Worm (Caenorhabditis elegans) whole organism, L4/young adult: ENCODE measurements around the gene emg-1.

ENCODE experiments used
- W03F9.2 ChIP-seq: fragments of 150-350 bp; optimal IDR thresholded peaks from 2 replicates; lab custom pipeline; 2014; ENCODE audit warnings: missing biosample characterization, missing genetic modification characterization
- dao-5 ChIP-seq: sonication (generic microtip); optimal IDR thresholded peaks from 2 replicates; lab custom pipeline; 2016; ENCODE audit warnings: missing genotype, missing genetic modification characterization, moderate library complexity, missing compliant biosample characterization
- him-1 ChIP-seq: sonication (generic microtip); optimal IDR thresholded peaks from 2 replicates; lab custom pipeline; 2016; ENCODE audit warnings: missing genotype, missing genetic modification reagents, missing genetic modification characterization, missing compliant biosample characterization

The emg-1 gene

DNA sequence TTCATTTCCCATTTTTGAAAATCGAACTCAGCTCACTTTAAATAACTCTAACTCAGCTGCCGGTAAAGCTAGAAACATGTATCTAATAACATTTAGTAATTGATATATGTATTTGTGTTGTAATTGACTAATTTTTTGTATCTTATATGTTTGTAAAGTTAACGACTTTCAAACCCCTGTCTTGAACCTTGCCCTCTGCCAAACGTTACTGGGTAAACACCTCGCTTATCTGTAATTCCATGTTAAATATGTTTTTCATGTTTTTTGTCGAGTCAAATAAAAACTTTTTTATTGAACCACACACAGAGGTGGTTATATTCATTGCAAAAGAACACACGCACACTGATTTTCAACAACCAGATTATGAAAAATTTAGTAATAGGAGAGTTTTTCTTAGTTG is 19.5 kb upstream of the emg-1 start:
- TF ChIP-seq dao-5 (tag; lab: Kevin White, UChicago) (no peak), W03F9.2 (tag; lab: Kevin White, UChicago) (no peak), him-1 (no peak)

DNA sequence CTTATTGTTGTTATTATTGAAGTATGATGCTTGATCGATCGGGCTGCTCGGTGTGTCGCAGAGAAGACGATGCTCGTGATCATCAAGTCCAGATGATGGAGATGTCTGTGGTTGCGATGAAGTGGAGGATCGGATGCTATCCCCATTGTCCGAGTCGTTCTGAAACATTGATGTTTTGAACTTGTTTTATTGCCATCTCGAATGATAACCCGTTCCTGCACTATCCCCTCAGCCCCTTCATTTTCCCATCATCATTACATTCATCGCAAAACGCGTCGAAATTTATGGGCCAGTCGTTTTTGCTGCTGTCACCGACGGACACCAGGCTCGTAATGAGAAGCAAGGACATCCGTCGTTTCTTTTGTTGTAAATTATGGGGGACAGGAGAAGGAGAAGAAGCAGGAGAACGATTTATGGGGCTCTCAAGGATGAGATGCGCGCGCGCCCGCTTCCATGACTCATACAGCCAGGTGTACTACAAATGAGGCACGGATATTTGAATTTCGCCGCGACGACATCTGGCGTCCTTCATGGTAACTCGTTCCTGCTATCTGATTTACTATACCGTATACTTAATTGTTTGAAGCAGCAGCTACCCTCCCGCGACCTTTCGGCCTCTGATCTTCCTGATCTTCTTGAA is 17.3 kb upstream of the emg-1 start:
- TF ChIP-seq W03F9.2 (tag; lab: Kevin White, UChicago) = no peak

DNA sequence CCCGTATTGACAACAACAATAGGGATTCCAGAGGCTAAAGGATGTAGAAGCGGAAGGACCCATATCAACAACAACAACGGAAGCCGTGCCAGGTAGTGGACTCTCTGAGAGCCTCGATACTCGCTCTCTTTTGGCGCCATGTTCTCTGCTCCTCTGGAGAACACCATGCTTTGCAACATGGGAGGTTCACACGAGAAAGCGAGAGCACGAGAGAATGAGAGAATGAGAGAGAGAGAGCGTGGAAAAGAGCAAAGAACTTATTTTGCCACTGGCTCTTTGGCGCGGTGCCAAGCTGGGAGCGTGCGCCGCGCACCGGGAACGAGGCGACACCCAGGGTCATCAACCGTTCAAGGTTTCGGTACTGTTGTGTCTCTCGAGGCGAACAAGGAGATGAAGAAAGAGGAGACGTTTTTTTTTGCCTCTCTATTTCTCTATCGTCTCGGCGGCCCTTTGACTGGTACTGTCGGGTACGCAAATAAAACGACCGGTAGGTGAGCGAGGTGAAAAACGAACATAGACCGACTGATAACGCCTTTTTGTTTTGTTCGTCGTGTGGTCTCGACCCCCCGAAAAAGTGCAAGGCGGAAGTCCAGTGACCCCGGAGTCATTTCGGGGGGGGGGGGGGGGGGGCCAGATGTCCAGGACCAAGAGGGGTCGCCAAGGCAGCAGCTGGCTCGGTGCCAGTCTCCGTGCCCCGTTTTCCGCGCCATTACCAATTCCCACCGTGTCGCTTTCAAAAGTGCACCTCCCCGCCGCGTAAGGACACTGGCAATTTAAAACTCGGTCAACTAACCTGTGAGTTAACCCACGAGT is 16.5 kb upstream of the emg-1 start, which contains the start of gene Y39A1A.10:
Y39A1A.10 (plus strand) TSS at position 139 of the 813 bp plus-strand sequence.
- TF ChIP-seq him-1 (no peak), W03F9.2 (tag; lab: Kevin White, UChicago) (no peak), dao-5 (tag; lab: Kevin White, UChicago) (no peak)

DNA sequence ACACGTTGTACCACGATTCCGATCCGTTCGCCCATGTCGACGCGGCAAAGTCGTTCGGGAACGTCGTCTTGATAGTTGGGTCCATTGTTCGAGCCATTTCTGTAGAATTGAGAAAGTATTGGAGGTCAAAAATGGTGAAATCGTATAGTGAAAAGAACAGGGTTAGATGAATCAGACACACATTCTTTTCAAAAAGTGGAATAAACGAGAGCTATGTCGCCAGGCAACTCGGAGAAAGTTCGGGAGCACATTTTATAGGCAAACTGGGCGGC is 16.0 kb upstream of the emg-1 start, which contains the start of gene Y39A1A.9:
Y39A1A.9 (minus strand) TSS at position 99 of the 272 bp plus-strand sequence.
- TF ChIP-seq him-1 = no peak
- no peak for TF ChIP-seq W03F9.2 (tag; lab: Kevin White, UChicago)
- TF ChIP-seq dao-5 (tag; lab: Kevin White, UChicago) = no peak

DNA sequence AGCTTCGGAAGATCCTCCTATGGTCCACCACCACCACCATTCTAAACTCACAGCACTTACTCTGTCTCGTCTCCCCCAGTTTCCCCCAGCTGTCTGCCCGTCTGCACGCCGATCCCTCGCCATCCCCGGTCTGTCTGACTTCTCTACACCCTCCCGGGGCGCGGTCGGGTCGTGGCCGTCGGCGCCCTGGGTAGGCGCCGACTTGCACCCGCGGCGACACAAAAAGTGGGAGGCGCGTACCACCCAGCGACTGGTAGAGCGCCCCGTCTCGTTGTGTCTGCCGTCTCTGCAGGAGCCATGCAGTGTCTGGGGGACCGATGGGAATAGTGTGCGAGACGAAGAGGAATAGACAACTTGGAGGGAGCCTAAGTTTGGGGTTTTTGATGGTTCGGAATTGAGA is 15.3 kb upstream of the emg-1 start:
- no peak for TF ChIP-seq W03F9.2 (tag; lab: Kevin White, UChicago)
- TF ChIP-seq dao-5 (tag; lab: Kevin White, UChicago) = peak; percentile 64

DNA sequence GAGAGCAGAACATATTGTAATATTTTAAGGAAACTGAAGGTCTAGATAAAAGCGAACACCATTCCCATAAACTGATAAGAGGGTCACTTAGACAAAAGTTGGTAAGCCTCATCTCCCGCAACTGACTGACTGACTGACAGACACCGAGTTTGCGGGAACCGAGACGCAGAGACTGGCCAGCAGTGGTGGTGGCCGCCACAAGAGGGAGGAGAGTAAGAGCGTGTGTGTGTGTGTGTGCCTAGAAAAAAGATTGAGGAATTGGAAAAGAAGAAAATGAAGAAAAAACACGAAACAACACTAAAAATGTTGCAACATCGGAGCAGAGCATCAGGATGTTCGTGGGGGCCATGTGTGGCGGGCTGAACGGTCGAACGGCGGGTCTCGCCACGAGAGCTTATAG is 14.7 kb upstream of the emg-1 start:
- TF ChIP-seq him-1 (no peak), dao-5 (tag; lab: Kevin White, UChicago) (no peak), W03F9.2 (tag; lab: Kevin White, UChicago) (no peak)

DNA sequence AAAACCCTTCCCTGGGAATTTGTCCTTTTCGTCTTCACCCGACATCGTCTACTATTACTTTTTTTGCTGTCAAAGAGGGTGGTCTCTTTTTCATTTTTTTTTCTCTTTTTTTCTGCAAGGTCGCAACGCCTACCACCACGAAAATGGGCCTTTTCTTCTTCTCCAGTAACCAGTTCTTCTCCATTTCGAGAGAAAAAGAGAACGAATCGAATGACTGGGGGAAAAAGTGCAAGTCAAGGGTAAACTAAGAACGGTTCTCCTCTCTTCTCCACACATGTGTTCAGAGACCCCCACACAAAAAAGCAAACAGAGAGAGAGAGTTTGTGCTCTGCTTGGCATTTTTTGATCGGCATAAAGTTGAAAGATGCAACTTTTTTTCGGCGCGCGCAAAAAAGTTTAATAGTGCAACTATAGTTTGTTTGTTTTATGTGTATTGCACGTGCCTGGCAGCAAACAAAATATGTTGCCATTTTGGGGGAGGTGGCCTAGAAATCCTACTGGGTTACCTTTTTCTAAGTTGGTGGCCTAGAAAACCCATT is 12.8 kb upstream of the emg-1 start:
- no peak for TF ChIP-seq him-1
- TF ChIP-seq W03F9.2 (tag; lab: Kevin White, UChicago) = no peak
- TF ChIP-seq dao-5 (tag; lab: Kevin White, UChicago) = no peak

DNA sequence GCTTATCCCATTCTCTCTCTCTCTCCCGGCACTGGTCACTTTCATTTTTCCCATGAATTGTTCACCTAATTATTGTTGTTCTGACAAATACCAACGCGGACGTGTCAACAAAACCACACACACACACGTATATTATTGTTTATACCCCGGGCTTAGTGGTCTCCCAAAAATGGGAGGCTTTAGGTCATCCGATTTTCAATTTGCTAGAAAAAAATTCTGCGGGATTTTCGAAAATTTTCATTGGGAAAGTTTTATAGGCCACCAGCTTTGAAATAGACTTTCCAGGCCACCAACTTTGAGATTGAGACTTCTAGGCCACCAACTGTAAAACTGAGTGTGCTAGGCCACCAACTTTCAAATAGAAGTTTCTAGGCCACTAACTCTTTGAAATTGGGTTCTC is 11.4 kb upstream of the emg-1 start:
- TF ChIP-seq him-1 (no peak), dao-5 (tag; lab: Kevin White, UChicago) (no peak), W03F9.2 (tag; lab: Kevin White, UChicago) (no peak)

DNA sequence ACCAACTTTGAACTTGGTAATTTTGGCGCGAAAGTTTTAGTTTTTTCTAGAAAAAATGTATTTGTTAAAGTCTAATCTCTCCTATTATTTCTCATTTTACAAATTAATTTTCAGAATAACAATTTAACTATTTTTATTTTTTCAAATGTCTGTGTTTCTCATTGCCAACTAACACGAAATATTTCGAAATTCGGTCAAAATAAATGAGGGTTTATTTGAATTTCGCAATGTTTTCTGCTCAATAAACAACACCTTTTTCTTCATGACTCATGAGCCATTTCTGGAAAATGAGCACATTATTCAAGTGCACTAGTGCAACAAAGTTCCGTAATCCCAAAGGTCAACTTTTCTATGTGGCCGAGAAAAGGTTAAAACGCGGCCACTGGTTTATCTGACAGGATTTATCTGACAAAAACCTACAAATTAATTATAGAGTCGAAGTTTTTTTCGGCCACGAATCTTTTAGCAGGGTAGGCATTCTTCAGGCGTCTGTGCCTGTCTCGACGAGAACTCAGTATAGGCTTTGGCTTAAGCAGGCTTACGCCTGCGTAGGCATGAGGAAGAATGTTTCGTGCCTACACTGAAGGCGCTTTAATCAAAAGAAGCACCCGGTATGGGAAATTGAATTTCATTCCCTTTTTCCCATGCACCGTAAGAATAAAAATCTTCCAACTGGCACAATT is 10.8 kb upstream of the emg-1 start, which contains the start of gene Y39A1A.27:
Y39A1A.27 (plus strand) TSS at position 633 of the 683 bp plus-strand sequence.
- no peak for TF ChIP-seq dao-5 (tag; lab: Kevin White, UChicago)
- TF ChIP-seq W03F9.2 (tag; lab: Kevin White, UChicago) = no peak
- no peak for TF ChIP-seq him-1

DNA sequence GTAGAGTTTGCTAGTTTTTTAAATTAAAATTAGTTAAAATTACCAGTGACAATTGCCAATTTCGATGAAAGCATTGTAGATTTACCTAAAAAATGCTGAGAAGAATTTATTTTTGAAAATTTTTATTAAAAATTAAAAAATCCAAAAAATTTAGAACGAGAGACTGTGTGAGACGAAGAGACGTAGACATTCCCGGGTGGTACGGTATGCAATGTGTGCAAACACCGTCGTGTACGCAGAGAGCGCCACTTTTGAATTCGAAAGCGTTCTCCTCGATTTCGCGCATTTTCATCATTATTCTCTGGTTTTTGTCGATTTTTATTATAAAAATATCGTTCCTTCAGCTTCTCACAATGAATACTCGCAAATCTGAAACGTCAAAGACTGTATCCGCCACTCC is 6.5 kb upstream of the emg-1 start, which contains the start of the genes dhs-11 and orc-1:
dhs-11 (minus strand) TSS at position 85 of the 400 bp plus-strand sequence.
orc-1 (plus strand) TSS at position 349 of the 400 bp plus-strand sequence.
- no peak for TF ChIP-seq him-1
- TF ChIP-seq W03F9.2 (tag; lab: Kevin White, UChicago) = peak; percentile 70

DNA sequence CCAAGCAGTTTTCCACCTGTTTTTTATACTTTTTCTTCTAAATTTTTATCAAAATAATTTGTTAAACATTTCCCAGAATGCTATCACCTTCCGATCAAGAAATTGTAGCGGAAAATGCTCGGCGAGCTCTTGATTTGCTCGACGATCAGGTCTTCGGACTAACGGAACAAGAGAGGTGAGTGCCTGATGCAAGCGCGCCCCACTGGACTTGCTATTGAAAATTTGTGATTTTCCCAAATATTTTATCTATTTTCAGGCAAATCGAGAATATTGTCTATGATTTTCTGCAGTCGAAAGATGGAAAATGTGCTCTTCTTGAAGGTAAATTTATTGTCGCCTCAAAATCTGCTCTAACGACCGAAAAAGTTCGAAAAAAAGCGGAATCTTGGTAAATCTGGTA is 3.2 kb upstream of the emg-1 start, which contains the start of gene orc-4:
orc-4 (plus strand) TSS at position 77 of the 400 bp plus-strand sequence.
- no peak for TF ChIP-seq dao-5 (tag; lab: Kevin White, UChicago)
- TF ChIP-seq him-1 = no peak
- TF ChIP-seq W03F9.2 (tag; lab: Kevin White, UChicago) = no peak

DNA sequence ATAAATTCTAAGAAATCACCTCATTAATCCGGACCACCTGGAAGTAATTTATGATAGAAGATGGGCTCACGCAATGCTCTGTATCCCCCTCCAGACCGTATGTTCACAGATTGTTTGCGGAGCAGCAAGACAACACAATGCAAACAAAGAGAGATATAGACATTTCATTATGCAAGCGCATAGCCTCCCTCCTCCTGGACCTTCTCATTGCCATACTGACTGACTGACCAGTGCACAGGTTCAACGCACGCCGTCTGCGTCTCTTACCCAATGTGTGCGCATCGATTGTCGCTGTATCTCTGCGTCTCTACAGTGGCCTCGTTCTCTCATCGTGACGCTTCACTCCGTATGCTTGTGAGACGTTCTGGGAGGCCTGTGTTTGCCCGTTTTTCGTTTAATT is 2.3 kb downstream of the emg-1 start:
- TF ChIP-seq W03F9.2 (tag; lab: Kevin White, UChicago) = no peak
- no peak for TF ChIP-seq him-1
- no peak for TF ChIP-seq dao-5 (tag; lab: Kevin White, UChicago)

DNA sequence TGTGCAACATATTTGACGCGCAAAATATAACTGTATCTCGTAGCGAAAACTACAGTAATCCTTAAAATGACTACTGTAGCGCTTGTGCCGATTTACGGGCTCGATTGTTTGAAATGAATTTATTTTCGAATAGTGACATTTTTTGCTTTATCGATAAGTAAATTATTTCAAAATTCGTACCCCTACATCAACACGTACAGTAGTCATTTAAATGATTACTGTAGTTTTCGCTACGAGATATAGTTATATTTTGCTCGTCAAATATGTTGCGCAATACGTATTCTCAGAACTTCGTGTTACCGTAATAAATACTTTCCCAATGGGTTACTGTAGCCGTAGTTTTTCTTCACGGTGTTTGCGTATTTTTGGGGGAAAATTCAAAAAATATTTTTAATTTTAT is 3.5 kb downstream of the emg-1 start:
- no peak for TF ChIP-seq him-1

DNA sequence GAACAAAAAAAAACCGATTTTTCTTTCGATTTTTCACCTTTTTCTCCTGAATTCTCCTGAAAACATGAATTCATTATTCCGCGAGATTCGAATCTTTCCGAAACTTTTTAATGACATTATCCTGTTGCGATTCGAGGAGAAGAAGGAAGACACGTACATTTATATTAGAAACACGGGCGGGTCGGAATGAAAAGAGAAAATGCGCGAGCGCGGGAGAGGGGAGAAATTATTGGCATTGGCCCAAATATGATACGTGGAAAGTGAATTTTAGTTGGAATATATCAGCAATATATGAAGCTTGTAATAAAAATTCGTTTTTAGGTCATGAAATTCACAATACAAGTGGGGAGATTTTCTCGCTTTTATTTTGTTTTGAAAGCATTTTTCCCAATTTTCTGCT is 4.2 kb downstream of the emg-1 start:
- TF ChIP-seq him-1 = no peak
- TF ChIP-seq dao-5 (tag; lab: Kevin White, UChicago) = no peak
- no peak for TF ChIP-seq W03F9.2 (tag; lab: Kevin White, UChicago)
